Worm (Caenorhabditis elegans): ENCODE measurements around the gene srx-4.

DNA sequence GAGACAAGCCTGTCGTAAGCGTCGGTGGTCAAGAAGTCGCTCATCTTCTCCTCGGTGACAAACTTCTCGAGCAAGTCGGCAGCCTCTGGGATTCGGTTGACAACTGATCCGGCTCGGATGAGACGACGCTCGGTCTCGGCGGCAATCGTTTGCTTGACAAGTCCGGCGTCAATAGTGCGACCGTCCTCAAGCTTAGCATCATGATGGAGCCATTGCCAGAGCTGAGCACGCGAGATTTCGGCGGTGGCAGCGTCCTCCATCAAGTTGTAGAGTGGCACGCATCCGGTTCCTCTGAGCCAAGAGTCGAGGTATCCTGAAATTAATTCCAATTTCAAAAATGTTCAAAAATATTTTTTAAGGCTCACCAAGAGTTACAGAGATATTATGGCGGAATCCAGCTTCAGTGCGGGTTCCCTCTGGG lies 31.9 kb upstream of the srx-4 start:
- no peak for TF ChIP-seq sma-9 (GFP tag; optimal IDR thresholded peaks at IDR 0.05)
- TF ChIP-seq sma-9 (tag; optimal IDR thresholded peaks at IDR 0.05) = no peak
- TF ChIP-seq mab-5 (tag; optimal IDR thresholded peaks at IDR 0.05) = no peak
- no peak for TF ChIP-seq snpc-4 (tag; optimal IDR thresholded peaks at IDR 0.05)
- TF ChIP-seq skn-1 (tag; optimal IDR thresholded peaks at IDR 0.05) = no peak
- TF ChIP-seq nhr-25 (tag; optimal IDR thresholded peaks at IDR 0.05) = no peak
- no peak for TF ChIP-seq lin-13 (GFP tag; optimal IDR thresholded peaks at IDR 0.05)
- TF ChIP-seq nhr-77 (tag; optimal IDR thresholded peaks at IDR 0.05) = no peak
- TF ChIP-seq ceh-82 (tag; optimal IDR thresholded peaks at IDR 0.05) = no peak
